Worm (Caenorhabditis elegans) whole organism, young adult: Measurements from ENCODE around the gene ifa-4.

ENCODE experiments used
- F39B2.1 ChIP-seq: fragments of 200-800 bp; sonication (Bioruptor generic); IDR thresholded peaks from 2 replicates; pipeline ENCODE4 v1.3.6; 2022; ENCODE audit warnings: missing genetic modification reagents, missing genetic modification characterization, missing compliant biosample characterization
- ama-1 ChIP-seq, 3 experiments: fragments of 150-350 bp in 1 of 3; sonication (generic microtip) in 2 of 3; optimal IDR thresholded peaks; 2 replicates each; lab custom pipeline; 2014 to 2018; ENCODE audit warnings: missing biosample characterization in 2 of 3, missing genetic modification characterization in 2 of 3, missing genetic modification reagents in 2 of 3
- aptf-3 ChIP-seq: fragments of 200-800 bp; sonication (Bioruptor generic); IDR thresholded peaks from 2 replicates; pipeline ENCODE4 v1.3.6; 2022; ENCODE audit warnings: missing genetic modification characterization, missing compliant biosample characterization
- ceh-91 ChIP-seq: fragments of 200-800 bp; sonication (Bioruptor generic); IDR thresholded peaks from 2 replicates; pipeline ENCODE4 v1.3.6; 2022; ENCODE audit warnings: missing genetic modification reagents, missing genetic modification characterization, missing compliant biosample characterization
- egl-44 ChIP-seq: fragments of 200-800 bp; sonication (Bioruptor generic); IDR thresholded peaks from 2 replicates; pipeline ENCODE4 v1.3.6; 2022; ENCODE audit warnings: missing genetic modification reagents, missing genetic modification characterization, missing compliant biosample characterization
- lag-1 ChIP-seq: fragments of 200-800 bp; sonication (Bioruptor generic); IDR thresholded peaks from 2 replicates; pipeline ENCODE4 v1.3.6; 2022; ENCODE audit warnings: missing genetic modification reagents, missing genetic modification characterization, missing compliant biosample characterization
- let-607 ChIP-seq, 2 experiments: fragments of 200-800 bp in 1 of 2; sonication (Bioruptor generic) in 1 of 2; sonication (generic microtip) in 1 of 2; optimal IDR thresholded peaks; 2 replicates each; lab custom pipeline; 2016 to 2018; ENCODE audit warnings: mild to moderate bottlenecking in 2 of 2, missing compliant biosample characterization in 2 of 2, missing genetic modification characterization in 2 of 2, moderate library complexity in 2 of 2, missing genotype in 1 of 2
- pha-4 ChIP-seq: fragments of 150-350 bp; sonication (generic microtip); optimal IDR thresholded peaks from 2 replicates; lab custom pipeline; 2014; ENCODE audit warnings: missing biosample characterization, missing genetic modification reagents, missing genetic modification characterization
- sea-2 ChIP-seq: fragments of 200-800 bp; sonication (Bioruptor generic); IDR thresholded peaks from 2 replicates; pipeline ENCODE4 v1.3.6; 2022; ENCODE audit warnings: missing genetic modification characterization, missing compliant biosample characterization
- unc-62 ChIP-seq: fragments of 150-350 bp; optimal IDR thresholded peaks from 2 replicates; lab custom pipeline; 2014; ENCODE audit warnings: missing biosample characterization, missing genetic modification reagents, missing genetic modification characterization
- ztf-18 ChIP-seq: sonication (generic microtip); optimal IDR thresholded peaks from 2 replicates; lab custom pipeline; 2016; ENCODE audit warnings: missing genotype, mild to moderate bottlenecking, missing genetic modification characterization, missing compliant biosample characterization
- ztf-22 ChIP-seq: fragments of 200-800 bp; sonication (Bioruptor generic); optimal IDR thresholded peaks from 2 replicates; lab custom pipeline; 2018; ENCODE audit warnings: mild to moderate bottlenecking, missing genetic modification characterization, moderate library complexity, missing compliant biosample characterization
- ztf-6 ChIP-seq: fragments of 200-800 bp; sonication (Bioruptor generic); IDR thresholded peaks from 2 replicates; pipeline ENCODE4 v1.3.6; 2022; ENCODE audit warnings: missing genetic modification reagents, missing genetic modification characterization, missing compliant biosample characterization

- no peak for TF ChIP-seq ztf-18 (tag; lab: Kevin White, UChicago)
- TF ChIP-seq aptf-3 (GFP tag; lab: Robert Waterston, UW), result no peak
- no peak for TF ChIP-seq egl-44 (GFP tag; lab: Robert Waterston, UW)
- no peak for TF ChIP-seq ztf-22 (GFP tag; lab: Kevin White, UChicago)
- peak; percentile 27 for TF ChIP-seq unc-62 (GFP tag; lab: Kevin White, UChicago)
- TF ChIP-seq ceh-91 (GFP tag; lab: Robert Waterston, UW), result no peak
- no peak for TF ChIP-seq let-607 (tag; optimal IDR thresholded peaks at IDR 0.05; lab: Kevin White, UChicago)
- no peak for TF ChIP-seq lag-1
- TF ChIP-seq ama-1 (optimal IDR thresholded peaks at IDR 0.05; lab: Kevin White, UChicago), result no peak
- no peak for TF ChIP-seq ama-1 (GFP tag; optimal IDR thresholded peaks at IDR 0.05; lab: Kevin White, UChicago)
- TF ChIP-seq ztf-6 (GFP tag; lab: Robert Waterston, UW), result no peak
- no peak for TF ChIP-seq F39B2.1 (GFP tag; lab: Robert Waterston, UW)
- TF ChIP-seq sea-2, result no peak
- TF ChIP-seq pha-4 (tag; lab: Kevin White, UChicago), result no peak
These were observed 46.2 kb upstream of the ifa-4 start for ce11 chrX:4961681-4962656.
